Worm (Caenorhabditis elegans) whole organism, L4 larva: Measurements from ENCODE around the gene C17F4.2.

Source experiments
- F10B5.3 ChIP-seq: sonication (generic microtip); optimal IDR thresholded peaks from 2 replicates; lab custom pipeline; 2016; ENCODE audit warnings: mild to moderate bottlenecking, missing genetic modification characterization, missing compliant biosample characterization
- F44E2.7 ChIP-seq: fragments of 200-800 bp; sonication (Bioruptor generic); IDR thresholded peaks from 2 replicates; pipeline ENCODE4 v2.1.2; 2022; ENCODE audit warnings: missing genetic modification characterization, missing compliant biosample characterization
- F49E8.2 ChIP-seq: sonication (generic microtip); optimal IDR thresholded peaks from 2 replicates; lab custom pipeline; 2016; ENCODE audit warnings: missing compliant biosample characterization, mild to moderate bottlenecking, missing genetic modification characterization, borderline replicate concordance
- R02D3.7 ChIP-seq: fragments of 150-350 bp; sonication (generic microtip); optimal IDR thresholded peaks from 3 replicates; lab custom pipeline; 2014; ENCODE audit warnings: missing biosample characterization, missing genetic modification characterization
- Y75B8A.6 ChIP-seq: fragments of 200-800 bp; sonication (Bioruptor generic); IDR thresholded peaks from 2 replicates; pipeline ENCODE4 v1.3.6; 2022; ENCODE audit warnings: missing genetic modification reagents, missing genetic modification characterization, missing compliant biosample characterization
- aly-2 ChIP-seq: sonication (generic microtip); optimal IDR thresholded peaks from 2 replicates; lab custom pipeline; 2018; ENCODE audit warnings: missing biosample characterization, missing genetic modification characterization
- ceh-32 ChIP-seq: sonication (generic microtip); optimal IDR thresholded peaks from 2 replicates; lab custom pipeline; 2016; ENCODE audit warnings: mild to moderate bottlenecking, missing genetic modification characterization, missing compliant biosample characterization; ENCODE audit not compliant: poor library complexity
- ceh-62 ChIP-seq: sonication (generic microtip); optimal IDR thresholded peaks from 2 replicates; lab custom pipeline; 2017; ENCODE audit warnings: missing biosample characterization, missing genetic modification characterization
- daf-12 ChIP-seq: fragments of 150-350 bp; optimal IDR thresholded peaks from 2 replicates; lab custom pipeline; 2014; ENCODE audit warnings: missing biosample characterization, missing genetic modification reagents, missing genetic modification characterization
- daf-16 ChIP-seq, 3 experiments: sonication (generic microtip); optimal IDR thresholded peaks; 2 replicates each; lab custom pipeline; 2016 to 2017; ENCODE audit warnings: missing genetic modification characterization in 3 of 3, missing genetic modification reagents in 3 of 3, mild to moderate bottlenecking in 2 of 3, missing compliant biosample characterization in 2 of 3, missing biosample characterization in 1 of 3, moderate library complexity in 1 of 3
- dmd-6 ChIP-seq: fragments of 200-800 bp; sonication (Bioruptor generic); IDR thresholded peaks from 2 replicates; pipeline ENCODE4 v1.3.6; 2022; ENCODE audit warnings: missing genetic modification reagents, missing genetic modification characterization, missing compliant biosample characterization
- dpl-1 ChIP-seq: fragments of 150-350 bp; optimal IDR thresholded peaks from 2 replicates; lab custom pipeline; 2014; ENCODE audit warnings: missing biosample characterization, missing genetic modification reagents, missing genetic modification characterization
- dve-1 ChIP-seq: sonication (generic microtip); optimal IDR thresholded peaks from 2 replicates; lab custom pipeline; 2017; ENCODE audit warnings: antibody characterized with exemption, mild to moderate bottlenecking, missing genetic modification characterization, missing compliant biosample characterization; ENCODE audit not compliant: insufficient read depth
- fos-1 ChIP-seq: fragments of 150-350 bp; optimal IDR thresholded peaks from 2 replicates; lab custom pipeline; 2014; ENCODE audit warnings: missing biosample characterization, missing genetic modification characterization
- hlh-11 ChIP-seq: fragments of 200-800 bp; sonication (Bioruptor generic); optimal IDR thresholded peaks from 2 replicates; lab custom pipeline; 2018; ENCODE audit warnings: mild to moderate bottlenecking, missing genetic modification characterization, missing compliant biosample characterization
- hlh-30 ChIP-seq: sonication (generic microtip); optimal IDR thresholded peaks from 2 replicates; lab custom pipeline; 2017; ENCODE audit warnings: antibody characterized with exemption, mild to moderate bottlenecking, missing genetic modification characterization, missing compliant biosample characterization; ENCODE audit not compliant: insufficient read depth
- lin-29 ChIP-seq: fragments of 200-800 bp; sonication (Bioruptor generic); IDR thresholded peaks from 2 replicates; pipeline ENCODE4 v1.3.6; 2022; ENCODE audit warnings: missing genetic modification reagents, missing genetic modification characterization, missing compliant biosample characterization
- lin-38 ChIP-seq: fragments of 200-800 bp; sonication (Bioruptor generic); IDR thresholded peaks from 2 replicates; pipeline ENCODE4 v1.3.6; 2022; ENCODE audit warnings: missing genetic modification reagents, missing genetic modification characterization, missing compliant biosample characterization
- madf-5 ChIP-seq, 2 experiments: fragments of 200-800 bp; sonication (Bioruptor generic); IDR thresholded peaks; 2 replicates each; pipeline ENCODE4 v1.3.6; 2022; ENCODE audit warnings: missing compliant biosample characterization in 2 of 2, missing genetic modification characterization in 2 of 2
- mes-2 ChIP-seq: sonication (generic microtip); optimal IDR thresholded peaks from 2 replicates; lab custom pipeline; 2016; ENCODE audit warnings: missing genotype, mild to moderate bottlenecking, missing genetic modification characterization, missing compliant biosample characterization; ENCODE audit not compliant: poor library complexity, severe bottlenecking
- mxl-2 ChIP-seq: fragments of 200-800 bp; sonication (Bioruptor generic); conservative IDR thresholded peaks from 2 replicates; pipeline ENCODE4 v1.3.6; 2022; ENCODE audit warnings: missing genetic modification reagents, missing genetic modification characterization, missing compliant biosample characterization
- mxl-3 ChIP-seq: fragments of 200-800 bp; sonication (Bioruptor generic); optimal IDR thresholded peaks from 2 replicates; lab custom pipeline; 2018; ENCODE audit warnings: mild to moderate bottlenecking, missing genetic modification characterization, missing compliant biosample characterization
- nhr-10 ChIP-seq: fragments of 150-350 bp; optimal IDR thresholded peaks from 2 replicates; lab custom pipeline; 2014; ENCODE audit warnings: missing biosample characterization, missing genetic modification characterization
- nhr-102 ChIP-seq: sonication (generic microtip); optimal IDR thresholded peaks from 2 replicates; lab custom pipeline; 2016; ENCODE audit warnings: mild to moderate bottlenecking, missing genetic modification characterization, moderate library complexity, missing compliant biosample characterization
- nhr-111 ChIP-seq: fragments of 200-800 bp; sonication (Bioruptor generic); optimal IDR thresholded peaks from 2 replicates; lab custom pipeline; 2018; ENCODE audit warnings: mild to moderate bottlenecking, missing genetic modification characterization, missing compliant biosample characterization
- nhr-25 ChIP-seq: sonication (generic microtip); optimal IDR thresholded peaks from 2 replicates; lab custom pipeline; 2017; ENCODE audit warnings: missing genetic modification characterization, mild to moderate bottlenecking, missing compliant biosample characterization, antibody characterized with exemption, moderate library complexity, borderline replicate concordance; ENCODE audit not compliant: insufficient read depth
- nhr-28 ChIP-seq: fragments of 150-350 bp; optimal IDR thresholded peaks from 2 replicates; lab custom pipeline; 2014; ENCODE audit warnings: missing biosample characterization, missing genetic modification characterization
- nhr-6 ChIP-seq: fragments of 150-350 bp; optimal IDR thresholded peaks from 2 replicates; lab custom pipeline; 2014; ENCODE audit warnings: missing biosample characterization, missing genetic modification characterization
- nhr-77 ChIP-seq: fragments of 150-350 bp; optimal IDR thresholded peaks from 2 replicates; lab custom pipeline; 2014; ENCODE audit warnings: missing biosample characterization, missing genetic modification characterization
- pha-4 ChIP-seq, 2 experiments: fragments of 150-350 bp in 1 of 2; fragments of 200-800 bp in 1 of 2; sonication (Bioruptor generic) in 1 of 2; IDR thresholded peaks in 1 of 2; optimal IDR thresholded peaks in 1 of 2; 2 replicates each; pipeline versions ENCODE4 v1.3.6 to Lab custom; 2014 to 2022; ENCODE audit warnings: missing genetic modification characterization in 2 of 2, missing genetic modification reagents in 2 of 2, missing biosample characterization in 1 of 2, missing compliant biosample characterization in 1 of 2
- php-3 ChIP-seq: fragments of 200-800 bp; sonication (Bioruptor generic); IDR thresholded peaks from 2 replicates; pipeline ENCODE4 v1.3.6; 2022; ENCODE audit warnings: missing genetic modification reagents, missing genetic modification characterization, missing compliant biosample characterization
- pqm-1 ChIP-seq: sonication (generic microtip); optimal IDR thresholded peaks from 2 replicates; lab custom pipeline; 2017; ENCODE audit warnings: missing biosample characterization, missing genetic modification characterization
- saeg-2 ChIP-seq: fragments of 200-800 bp; sonication (Bioruptor generic); IDR thresholded peaks from 2 replicates; pipeline ENCODE4 v1.3.6; 2022; ENCODE audit warnings: missing genetic modification reagents, missing genetic modification characterization, missing compliant biosample characterization
- skn-1 ChIP-seq: fragments of 150-350 bp; optimal IDR thresholded peaks from 2 replicates; lab custom pipeline; 2014; ENCODE audit warnings: missing biosample characterization, missing genetic modification characterization
- snpc-4 ChIP-seq: fragments of 150-350 bp; optimal IDR thresholded peaks from 2 replicates; lab custom pipeline; 2014; ENCODE audit warnings: missing biosample characterization, missing genetic modification characterization
- tra-1 ChIP-seq: fragments of 200-800 bp; sonication (Bioruptor generic); IDR thresholded peaks from 2 replicates; pipeline ENCODE4 v1.3.6; 2022; ENCODE audit warnings: missing genetic modification reagents, missing genetic modification characterization, missing compliant biosample characterization
- unc-130 ChIP-seq: sonication (generic microtip); optimal IDR thresholded peaks from 2 replicates; lab custom pipeline; 2016; ENCODE audit warnings: missing genetic modification reagents, missing genetic modification characterization, missing compliant biosample characterization
- unc-62 ChIP-seq, 3 experiments: fragments of 150-350 bp in 1 of 3; sonication (generic microtip); optimal IDR thresholded peaks in 2 of 3; peaks in 1 of 3; 1 replicate in 1 of 3; 2 replicates in 2 of 3; lab custom pipeline; 2014 to 2017; ENCODE audit warnings: missing biosample characterization in 3 of 3, missing genetic modification characterization in 3 of 3, missing genetic modification reagents in 3 of 3, missing genotype in 1 of 3
- zfp-2 ChIP-seq: sonication (generic microtip); optimal IDR thresholded peaks from 2 replicates; lab custom pipeline; 2016; ENCODE audit warnings: mild to moderate bottlenecking, missing genetic modification characterization, missing compliant biosample characterization
- zfp-3 ChIP-seq: fragments of 200-800 bp; sonication (Bioruptor generic); conservative IDR thresholded peaks from 2 replicates; pipeline ENCODE4 v1.3.6; 2022; ENCODE audit warnings: missing genetic modification reagents, missing genetic modification characterization, missing compliant biosample characterization
- ztf-7 ChIP-seq: fragments of 150-350 bp; optimal IDR thresholded peaks from 2 replicates; lab custom pipeline; 2014; ENCODE audit warnings: missing biosample characterization, missing genetic modification characterization

The C17F4.2 gene

ce11 chrII:3241842-3242241 lies 6.6 kb upstream of the C17F4.2 start:
- TF ChIP-seq unc-130 (no peak), tra-1 (GFP tag; lab: Robert Waterston, UW) (no peak), zfp-3 (GFP tag; lab: Robert Waterston, UW) (no peak), mes-2 (tag; lab: Kevin White, UChicago) (no peak), nhr-28 (tag; lab: Kevin White, UChicago) (peak; percentile 0), F49E8.2 (tag; lab: Kevin White, UChicago) (no peak), nhr-102 (tag; lab: Kevin White, UChicago) (no peak), ceh-32 (tag; lab: Kevin White, UChicago) (no peak)

ce11 chrII:3244070-3244469 lies 4.4 kb upstream of the C17F4.2 start, which contains the start of gene C17F4.12:
C17F4.12 (minus strand) TSS chrII:3244170.
- TF ChIP-seq fos-1 (tag; lab: Kevin White, UChicago): no peak
- TF ChIP-seq ztf-7 (tag; lab: Kevin White, UChicago): no peak
- TF ChIP-seq zfp-2 (tag; lab: Kevin White, UChicago): no peak
- TF ChIP-seq nhr-111 (GFP tag; lab: Kevin White, UChicago): no peak
- no peak for TF ChIP-seq daf-16 (GFP tag; optimal IDR thresholded peaks at IDR 0.05; lab: Kevin White, UChicago)
- no peak for TF ChIP-seq daf-16 (tag; optimal IDR thresholded peaks at IDR 0.05; lab: Kevin White, UChicago)
- TF ChIP-seq unc-130: no peak
- TF ChIP-seq skn-1: no peak
- TF ChIP-seq lin-29: no peak

ce11 chrII:3244758-3245157 lies 3.7 kb upstream of the C17F4.2 start:
- 0 out of 2 replicates have a peak, but pooled peaks have one; percentile 27 for TF ChIP-seq tra-1 (GFP tag; lab: Robert Waterston, UW)
- peak; percentile 62; the same call in 1 of the 2 replicates for TF ChIP-seq zfp-3 (GFP tag; lab: Robert Waterston, UW)
- TF ChIP-seq daf-12 (tag; lab: Kevin White, UChicago): no peak
- TF ChIP-seq pqm-1: peak; percentile 79
- TF ChIP-seq ceh-62: no peak
- peak; percentile 10 for TF ChIP-seq hlh-11 (tag; lab: Kevin White, UChicago)
- 0 out of 2 replicates have a peak, but pooled peaks have one; percentile 52 for TF ChIP-seq Y75B8A.6
- no peak for TF ChIP-seq nhr-25 (tag; lab: Kevin White, UChicago)
- TF ChIP-seq R02D3.7: no peak
- 0 out of 2 replicates have a peak, but pooled peaks have one; percentile 24 for TF ChIP-seq saeg-2 (GFP tag; lab: Robert Waterston, UW)
- no peak for TF ChIP-seq F44E2.7 (GFP tag; lab: Robert Waterston, UW)
- TF ChIP-seq madf-5 (GFP tag; IDR thresholded peaks at IDR 0.05; lab: Robert Waterston, UW): no peak
- peak; percentile 75 for TF ChIP-seq dve-1 (tag; lab: Kevin White, UChicago)
- peak; percentile 58 for TF ChIP-seq dmd-6 (GFP tag; lab: Robert Waterston, UW)
- no peak for TF ChIP-seq nhr-102 (tag; lab: Kevin White, UChicago)
- TF ChIP-seq nhr-77 (tag; lab: Kevin White, UChicago): peak; percentile 77
- TF ChIP-seq php-3: peak; percentile 91
- peak; percentile 72 for TF ChIP-seq fos-1 (tag; lab: Kevin White, UChicago)
- TF ChIP-seq nhr-28 (tag; lab: Kevin White, UChicago): peak; percentile 48
- peak; percentile 29; the same call in 1 of the 2 replicates for TF ChIP-seq pha-4 (GFP tag; IDR thresholded peaks at IDR 0.05; lab: Robert Waterston, UW)
- no peak for TF ChIP-seq pha-4 (tag; optimal IDR thresholded peaks at IDR 0.05; lab: Kevin White, UChicago)
- no peak for TF ChIP-seq skn-1
- no peak for TF ChIP-seq mxl-2 (GFP tag; lab: Robert Waterston, UW)

- TF ChIP-seq hlh-30 (tag; lab: Kevin White, UChicago): peak; percentile 2
- peak; percentile 92 for TF ChIP-seq dmd-6 (GFP tag; lab: Robert Waterston, UW)
- TF ChIP-seq unc-62 (GFP tag; optimal IDR thresholded peaks at IDR 0.05 in 1 of 2; lab: Kevin White, UChicago): peak in 1 of 2 experiments; percentile 80
- no peak for TF ChIP-seq unc-62 (tag; optimal IDR thresholded peaks at IDR 0.05; lab: Kevin White, UChicago)
- TF ChIP-seq daf-16 (GFP tag; optimal IDR thresholded peaks at IDR 0.05; lab: Kevin White, UChicago): no peak
- TF ChIP-seq daf-16 (tag; optimal IDR thresholded peaks at IDR 0.05; lab: Kevin White, UChicago): peak; percentile 77
- TF ChIP-seq mes-2 (tag; lab: Kevin White, UChicago): peak; percentile 14
- peak; percentile 95 for TF ChIP-seq nhr-28 (tag; lab: Kevin White, UChicago)
- peak; percentile 65 for TF ChIP-seq nhr-77 (tag; lab: Kevin White, UChicago)
- peak; percentile 62 for TF ChIP-seq mxl-3 (GFP tag; lab: Kevin White, UChicago)
- no peak for TF ChIP-seq nhr-6 (tag; lab: Kevin White, UChicago)
- peak; percentile 87 for TF ChIP-seq dve-1 (tag; lab: Kevin White, UChicago)
- TF ChIP-seq hlh-11 (tag; lab: Kevin White, UChicago): peak; percentile 84
- TF ChIP-seq lin-38: 0 out of 2 replicates have a peak, but pooled peaks have one; percentile 12
- no peak for TF ChIP-seq dpl-1 (GFP tag; lab: Kevin White, UChicago)
- no peak for TF ChIP-seq F10B5.3 (tag; lab: Kevin White, UChicago)
- TF ChIP-seq snpc-4: no peak
- TF ChIP-seq aly-2: no peak
- TF ChIP-seq nhr-10 (tag; lab: Kevin White, UChicago): no peak
These were observed 2.6 kb upstream of the C17F4.2 start, which contains the start of gene C17F4.7 for ce11 chrII:3245836-3246235. C17F4.7 (minus strand) TSS chrII:3246015.
